Fruit fly (Drosophila melanogaster): ENCODE results near the gene CG31064.

CG31064 gene

dm6 chr3R:27253921-27254376 lies 15.1 kb upstream of the CG31064 start:
- TF ChIP-seq noc (tag; optimal IDR thresholded peaks at IDR 0.05): no peak

- peak; percentile 54 for TF ChIP-seq noc (tag; optimal IDR thresholded peaks at IDR 0.05)
Observed at dm6 chr3R:27253136-27253920, 14.4 kb upstream of the CG31064 start, which contains the start of gene pll. pll (minus strand) TSS chr3R:27253182.

dm6 chr3R:27250907-27251306 lies 12.0 kb upstream of the CG31064 start, which contains the start of the genes TTLL6B and TfIIA-L:
TTLL6B (minus strand) TSS chr3R:27251007.
TfIIA-L (plus strand) TSS chr3R:27251112.
- TF ChIP-seq noc (tag; optimal IDR thresholded peaks at IDR 0.05): no peak

DNA sequence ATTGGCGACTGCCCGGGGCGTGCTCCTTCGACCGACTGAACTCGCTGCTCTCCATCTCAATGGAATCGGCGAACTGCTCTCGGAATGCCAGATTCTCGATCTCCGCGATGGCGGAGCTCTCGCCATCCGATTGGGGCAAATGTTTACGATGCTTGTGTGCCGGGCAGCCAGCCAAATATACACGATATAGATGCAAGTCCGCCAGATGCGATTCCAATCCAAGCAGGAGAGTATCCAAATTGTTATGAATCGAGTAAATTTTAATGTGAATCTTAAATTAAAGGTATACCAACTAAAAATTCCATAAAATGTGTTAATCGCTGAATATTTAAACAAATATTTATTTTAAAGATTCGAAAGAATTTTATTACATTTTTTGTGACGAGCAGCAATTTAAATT lies 9.0 kb upstream of the CG31064 start, which contains the start of gene CG5984:
Gene CG5984 (minus strand): TSS at position 101 of the 400 bp plus-strand sequence.
- no peak for TF ChIP-seq noc (tag; optimal IDR thresholded peaks at IDR 0.05)

dm6 chr3R:27246264-27246663 lies 7.4 kb upstream of the CG31064 start:
- TF ChIP-seq noc (tag; optimal IDR thresholded peaks at IDR 0.05): peak; percentile 90

- TF ChIP-seq noc (tag; optimal IDR thresholded peaks at IDR 0.05): no peak
Observed at dm6 chr3R:27245401-27245757, 6.5 kb upstream of the CG31064 start.

DNA sequence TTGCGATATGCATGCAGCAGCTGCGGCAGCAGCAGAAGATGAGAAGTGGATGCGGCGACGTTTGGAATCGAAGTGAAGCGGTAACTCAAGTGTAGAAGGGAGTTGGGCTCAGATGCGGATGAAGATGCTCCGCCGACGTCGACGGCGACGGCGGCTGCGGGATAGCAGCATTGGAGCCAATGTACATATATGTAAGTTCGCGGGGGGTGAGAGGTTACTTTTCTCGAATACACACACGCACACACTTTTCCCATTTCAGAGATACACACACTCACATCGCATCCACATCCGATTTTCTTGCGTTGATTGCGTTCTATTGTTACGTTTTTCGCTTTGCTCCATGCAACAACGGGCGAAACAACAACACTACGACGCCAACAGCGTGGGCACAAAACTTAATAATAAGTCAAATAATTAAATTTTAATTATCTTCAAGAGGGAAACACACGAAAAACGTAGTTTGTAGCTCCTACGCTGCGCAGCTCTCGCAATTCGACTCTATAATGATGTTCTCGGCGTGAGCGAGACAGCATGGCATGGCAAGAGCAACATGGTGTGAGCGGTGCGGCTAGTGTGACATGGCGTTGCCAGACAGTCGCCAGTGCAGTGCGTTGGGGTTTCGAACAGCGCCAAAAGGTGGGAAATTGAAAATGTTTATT lies 6.0 kb upstream of the CG31064 start, which contains the start of gene CG18766:
Gene CG18766 (minus strand): TSS at position 508 of the 659 bp plus-strand sequence.
- TF ChIP-seq noc (tag; optimal IDR thresholded peaks at IDR 0.05): no peak

DNA sequence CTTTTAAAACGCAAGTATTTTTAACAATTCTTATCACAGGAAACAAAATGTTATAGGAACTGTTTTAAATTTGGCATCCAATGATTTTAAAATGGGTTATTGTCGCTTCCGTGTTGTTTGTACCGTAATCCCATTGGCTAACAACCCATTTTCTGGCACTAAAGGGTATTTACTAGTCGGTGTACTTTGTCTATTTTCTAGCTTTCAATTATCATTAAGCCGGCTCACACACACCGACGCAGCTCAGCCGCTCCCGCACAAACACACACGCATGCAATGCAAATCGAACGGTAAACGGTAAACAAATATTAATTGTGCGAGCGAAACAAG lies 5.5 kb upstream of the CG31064 start:
- no peak for TF ChIP-seq noc (tag; optimal IDR thresholded peaks at IDR 0.05)

DNA sequence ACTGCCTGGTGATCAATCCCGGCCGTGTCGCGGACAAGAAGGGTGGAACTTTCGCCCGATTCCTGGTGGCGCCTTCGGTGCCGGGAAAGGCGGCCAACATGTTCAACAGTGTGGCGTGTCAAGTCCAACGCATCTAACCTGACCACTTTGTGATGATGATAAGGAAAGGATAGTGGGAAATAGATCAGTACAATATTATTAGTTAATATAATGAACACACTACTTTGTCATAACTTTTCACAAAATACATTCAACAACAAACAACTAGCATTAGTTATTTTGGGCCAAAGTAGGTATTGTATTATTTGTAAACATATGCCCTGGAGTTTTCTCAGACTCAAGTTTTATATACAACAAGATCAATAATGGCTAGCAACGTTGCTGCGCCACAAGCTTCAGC lies 2.1 kb upstream of the CG31064 start, which contains the start of gene CG17991:
Gene CG17991 (plus strand): TSS at position 301 of the 400 bp plus-strand sequence.
- no peak for TF ChIP-seq noc (tag; optimal IDR thresholded peaks at IDR 0.05)

DNA sequence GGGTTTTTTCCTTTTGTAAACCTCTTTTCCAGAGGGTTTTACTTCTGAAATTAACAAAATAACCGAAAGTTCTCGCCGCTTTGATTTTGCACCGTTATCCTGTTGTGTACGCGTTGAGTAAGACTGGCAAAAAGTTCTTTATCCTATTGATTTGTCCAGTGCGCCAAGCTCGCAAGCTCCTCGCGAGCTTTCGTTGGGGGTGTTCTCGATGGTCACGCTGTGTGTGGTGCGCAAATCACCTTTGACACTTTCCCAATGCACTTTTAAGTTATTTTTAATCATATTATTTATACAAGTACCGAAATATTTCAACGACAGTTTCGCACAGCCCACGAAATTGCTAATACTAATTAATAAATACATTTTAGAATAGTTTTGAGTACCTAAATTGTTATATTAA lies 905 bp downstream of the CG31064 start:
- no peak for TF ChIP-seq noc (tag; optimal IDR thresholded peaks at IDR 0.05)

dm6 chr3R:27233398-27233797 lies 5.5 kb downstream of the CG31064 start, which contains the start of gene CG31068:
CG31068 (plus strand) TSS chr3R:27233698.
- no peak for TF ChIP-seq noc (tag; optimal IDR thresholded peaks at IDR 0.05)

dm6 chr3R:27229368-27229767 lies 9.5 kb downstream of the CG31064 start, which contains the start of gene CG42814:
CG42814 (minus strand) TSS chr3R:27229468.
- no peak for TF ChIP-seq noc (tag; optimal IDR thresholded peaks at IDR 0.05)

dm6 chr3R:27228342-27228741 lies 10.5 kb downstream of the CG31064 start, which contains the start of gene CG42813:
CG42813 (minus strand) TSS chr3R:27228561.
- no peak for TF ChIP-seq noc (tag; optimal IDR thresholded peaks at IDR 0.05)

dm6 chr3R:27226080-27226648 lies 12.7 kb downstream of the CG31064 start:
- no peak for TF ChIP-seq noc (tag; optimal IDR thresholded peaks at IDR 0.05)

DNA sequence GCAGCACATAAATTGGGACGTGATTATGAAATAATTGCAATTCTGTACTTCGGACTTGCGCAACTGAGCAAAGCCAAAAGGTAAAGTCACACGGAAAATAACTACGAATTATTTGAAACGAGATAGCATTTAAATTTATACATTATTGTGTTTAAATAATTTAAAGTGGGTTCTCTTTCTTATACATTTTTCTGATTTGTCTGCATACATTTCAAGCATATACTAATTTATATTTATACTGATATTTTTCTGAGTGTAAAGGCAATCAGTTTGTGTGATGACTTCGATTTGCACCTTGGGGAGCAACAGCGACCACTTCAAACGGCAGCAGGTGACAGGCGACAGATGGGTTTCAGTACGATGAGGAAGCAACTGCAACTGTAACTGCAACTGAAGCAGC lies 13.4 kb downstream of the CG31064 start:
- TF ChIP-seq noc (tag; optimal IDR thresholded peaks at IDR 0.05): no peak

dm6 chr3R:27224727-27225126 lies 14.2 kb downstream of the CG31064 start:
- TF ChIP-seq noc (tag; optimal IDR thresholded peaks at IDR 0.05): no peak

Data from whole organism, larva.